Worm (Caenorhabditis elegans) whole organism, late embryonic: ENCODE results near the gene aqp-8.

Experiments used
- C08G9.2 ChIP-seq: sonication (generic microtip); optimal IDR thresholded peaks from 2 replicates; lab custom pipeline; 2016; ENCODE audit warnings: mild to moderate bottlenecking, missing genetic modification characterization, moderate library complexity, missing compliant biosample characterization
- C38D4.7 ChIP-seq: fragments of 200-800 bp; sonication (Bioruptor generic); optimal IDR thresholded peaks from 2 replicates; lab custom pipeline; 2018; ENCODE audit warnings: mild to moderate bottlenecking, missing genetic modification characterization, moderate library complexity, missing compliant biosample characterization
- K02D7.2 ChIP-seq: sonication (generic microtip); optimal IDR thresholded peaks from 2 replicates; lab custom pipeline; 2017; ENCODE audit warnings: mild to moderate bottlenecking, missing genetic modification characterization, missing compliant biosample characterization
- K09A11.1 ChIP-seq: sonication (generic microtip); optimal IDR thresholded peaks from 2 replicates; lab custom pipeline; 2017; ENCODE audit warnings: antibody characterized with exemption, mild to moderate bottlenecking, missing genetic modification characterization, missing compliant biosample characterization; ENCODE audit not compliant: insufficient read depth
- ahr-1 ChIP-seq: sonication (generic microtip); optimal IDR thresholded peaks from 2 replicates; lab custom pipeline; 2016; ENCODE audit warnings: missing genetic modification characterization, missing compliant biosample characterization
- ama-1 ChIP-seq: fragments of 150-350 bp; optimal IDR thresholded peaks from 2 replicates; lab custom pipeline; 2014
- ceh-14 ChIP-seq: sonication (generic microtip); optimal IDR thresholded peaks from 2 replicates; lab custom pipeline; 2016; ENCODE audit warnings: missing genotype, missing genetic modification characterization, missing compliant biosample characterization
- ceh-18 ChIP-seq: sonication (generic microtip); optimal IDR thresholded peaks from 2 replicates; lab custom pipeline; 2016; ENCODE audit warnings: missing genetic modification characterization, missing compliant biosample characterization
- ceh-19 ChIP-seq: fragments of 200-800 bp; sonication (Bioruptor generic); optimal IDR thresholded peaks from 2 replicates; lab custom pipeline; 2018; ENCODE audit warnings: mild to moderate bottlenecking, missing genetic modification characterization, missing compliant biosample characterization
- ceh-31 ChIP-seq: sonication (generic microtip); optimal IDR thresholded peaks from 2 replicates; lab custom pipeline; 2016; ENCODE audit warnings: missing genetic modification characterization, missing compliant biosample characterization
- ceh-34 ChIP-seq: sonication (generic microtip); optimal IDR thresholded peaks from 2 replicates; lab custom pipeline; 2016; ENCODE audit warnings: mild to moderate bottlenecking, missing genetic modification characterization, missing compliant biosample characterization
- ceh-48 ChIP-seq: sonication (generic microtip); optimal IDR thresholded peaks from 2 replicates; lab custom pipeline; 2016; ENCODE audit warnings: missing genetic modification characterization, inconsistent platforms, missing compliant biosample characterization
- elt-2 ChIP-seq: sonication (generic microtip); optimal IDR thresholded peaks from 2 replicates; lab custom pipeline; 2016; ENCODE audit warnings: missing genetic modification reagents, missing genetic modification characterization, missing compliant biosample characterization
- elt-4 ChIP-seq: sonication (generic microtip); optimal IDR thresholded peaks from 2 replicates; lab custom pipeline; 2016; ENCODE audit warnings: missing genetic modification characterization, missing compliant biosample characterization
- eyg-1 ChIP-seq: sonication (generic microtip); optimal IDR thresholded peaks from 2 replicates; lab custom pipeline; 2016; ENCODE audit warnings: missing genotype, missing genetic modification characterization, missing compliant biosample characterization
- fax-1 ChIP-seq: sonication (generic microtip); optimal IDR thresholded peaks from 2 replicates; lab custom pipeline; 2016; ENCODE audit warnings: missing genotype, missing genetic modification characterization, missing compliant biosample characterization
- fkh-10 ChIP-seq: fragments of 150-350 bp; optimal IDR thresholded peaks from 2 replicates; lab custom pipeline; 2014; ENCODE audit warnings: missing biosample characterization, missing genetic modification reagents, missing genetic modification characterization
- fkh-6 ChIP-seq: sonication (generic microtip); optimal IDR thresholded peaks from 2 replicates; lab custom pipeline; 2016; ENCODE audit warnings: missing genetic modification characterization, missing compliant biosample characterization
- gmeb-2 ChIP-seq: sonication (generic microtip); optimal IDR thresholded peaks from 2 replicates; lab custom pipeline; 2016; ENCODE audit warnings: missing genetic modification characterization, inconsistent platforms, missing compliant biosample characterization
- hlh-15 ChIP-seq: sonication (generic microtip); optimal IDR thresholded peaks from 2 replicates; lab custom pipeline; 2016; ENCODE audit warnings: missing genetic modification characterization, missing compliant biosample characterization
- hlh-30 ChIP-seq: sonication (generic microtip); optimal IDR thresholded peaks from 2 replicates; lab custom pipeline; 2017; ENCODE audit warnings: antibody characterized with exemption, missing genetic modification characterization, missing compliant biosample characterization; ENCODE audit not compliant: insufficient read depth
- hlh-8 ChIP-seq: sonication (generic microtip); optimal IDR thresholded peaks from 2 replicates; lab custom pipeline; 2016; ENCODE audit warnings: missing genotype, missing genetic modification characterization, missing compliant biosample characterization
- lin-11 ChIP-seq: fragments of 200-800 bp; sonication (Bioruptor generic); optimal IDR thresholded peaks from 2 replicates; lab custom pipeline; 2018; ENCODE audit warnings: mild to moderate bottlenecking, missing genetic modification characterization, missing compliant biosample characterization
- madf-2 ChIP-seq: sonication (generic microtip); optimal IDR thresholded peaks from 2 replicates; lab custom pipeline; 2017; ENCODE audit warnings: missing genetic modification characterization, missing compliant biosample characterization
- mec-3 ChIP-seq: sonication (generic microtip); optimal IDR thresholded peaks from 2 replicates; lab custom pipeline; 2016; ENCODE audit warnings: borderline replicate concordance, missing genetic modification characterization, missing compliant biosample characterization
- nfya-1 ChIP-seq: sonication (generic microtip); optimal IDR thresholded peaks from 2 replicates; lab custom pipeline; 2017; ENCODE audit warnings: missing genetic modification characterization, mild to moderate bottlenecking, missing compliant biosample characterization, antibody characterized with exemption, moderate library complexity
- nhr-11 ChIP-seq: fragments of 150-350 bp; optimal IDR thresholded peaks from 2 replicates; lab custom pipeline; 2014; ENCODE audit warnings: missing biosample characterization, missing genetic modification characterization
- npax-4 ChIP-seq: sonication (generic microtip); optimal IDR thresholded peaks from 2 replicates; lab custom pipeline; 2016; ENCODE audit warnings: missing genetic modification characterization, missing compliant biosample characterization
- pha-2 ChIP-seq: sonication (generic microtip); optimal IDR thresholded peaks from 2 replicates; lab custom pipeline; 2017; ENCODE audit warnings: mild to moderate bottlenecking, missing genetic modification characterization, missing compliant biosample characterization
- pha-4 ChIP-seq: fragments of 150-350 bp; optimal IDR thresholded peaks from 2 replicates; lab custom pipeline; 2018; ENCODE audit warnings: missing biosample characterization, missing genetic modification reagents, missing genetic modification characterization
- pqm-1 ChIP-seq: sonication (generic microtip); optimal IDR thresholded peaks from 2 replicates; lab custom pipeline; 2016; ENCODE audit warnings: missing genetic modification characterization, missing compliant biosample characterization
- ref-2 ChIP-seq: sonication (generic microtip); optimal IDR thresholded peaks from 2 replicates; lab custom pipeline; 2016; ENCODE audit warnings: missing genetic modification characterization, missing compliant biosample characterization
- rnt-1 ChIP-seq: sonication (generic microtip); optimal IDR thresholded peaks from 2 replicates; lab custom pipeline; 2016; ENCODE audit warnings: missing genetic modification characterization, missing compliant biosample characterization
- sox-4 ChIP-seq: sonication (generic microtip); optimal IDR thresholded peaks from 2 replicates; lab custom pipeline; 2017; ENCODE audit warnings: mild to moderate bottlenecking, missing genetic modification characterization, inconsistent platforms, missing compliant biosample characterization
- tbx-2 ChIP-seq: sonication (generic microtip); optimal IDR thresholded peaks from 2 replicates; lab custom pipeline; 2016; ENCODE audit warnings: missing genetic modification characterization, missing compliant biosample characterization
- tbx-7 ChIP-seq: sonication (generic microtip); optimal IDR thresholded peaks from 2 replicates; lab custom pipeline; 2016; ENCODE audit warnings: missing genotype, missing genetic modification characterization, missing compliant biosample characterization
- ttx-3 ChIP-seq: sonication (generic microtip); optimal IDR thresholded peaks from 2 replicates; lab custom pipeline; 2016; ENCODE audit warnings: missing genetic modification reagents, missing genetic modification characterization, missing compliant biosample characterization
- unc-3 ChIP-seq, 2 experiments: fragments of 200-800 bp in 1 of 2; sonication (Bioruptor generic) in 1 of 2; sonication (generic microtip) in 1 of 2; conservative IDR thresholded peaks in 1 of 2; optimal IDR thresholded peaks in 1 of 2; 2 replicates each; pipeline versions ENCODE4 v1.3.6 to Lab custom; 2016 to 2022; ENCODE audit warnings: missing compliant biosample characterization in 2 of 2, missing genetic modification characterization in 2 of 2, missing genetic modification reagents in 1 of 2
- unc-42 ChIP-seq: sonication (generic microtip); optimal IDR thresholded peaks from 2 replicates; lab custom pipeline; 2016; ENCODE audit warnings: missing genotype, missing genetic modification characterization, missing compliant biosample characterization
- zip-5 ChIP-seq: sonication (generic microtip); optimal IDR thresholded peaks from 2 replicates; lab custom pipeline; 2016; ENCODE audit warnings: missing genetic modification characterization, missing compliant biosample characterization

Gene aqp-8

ce11 chrX:4727388-4727787 lies 22.6 kb upstream of the aqp-8 start, which contains the start of gene acc-3 (continued):
- TF ChIP-seq nfya-1 (tag; lab: Kevin White, UChicago) (no peak), mec-3 (tag; lab: Kevin White, UChicago) (no peak)
- TF ChIP-seq, all 69 proteins: peak for 0

DNA sequence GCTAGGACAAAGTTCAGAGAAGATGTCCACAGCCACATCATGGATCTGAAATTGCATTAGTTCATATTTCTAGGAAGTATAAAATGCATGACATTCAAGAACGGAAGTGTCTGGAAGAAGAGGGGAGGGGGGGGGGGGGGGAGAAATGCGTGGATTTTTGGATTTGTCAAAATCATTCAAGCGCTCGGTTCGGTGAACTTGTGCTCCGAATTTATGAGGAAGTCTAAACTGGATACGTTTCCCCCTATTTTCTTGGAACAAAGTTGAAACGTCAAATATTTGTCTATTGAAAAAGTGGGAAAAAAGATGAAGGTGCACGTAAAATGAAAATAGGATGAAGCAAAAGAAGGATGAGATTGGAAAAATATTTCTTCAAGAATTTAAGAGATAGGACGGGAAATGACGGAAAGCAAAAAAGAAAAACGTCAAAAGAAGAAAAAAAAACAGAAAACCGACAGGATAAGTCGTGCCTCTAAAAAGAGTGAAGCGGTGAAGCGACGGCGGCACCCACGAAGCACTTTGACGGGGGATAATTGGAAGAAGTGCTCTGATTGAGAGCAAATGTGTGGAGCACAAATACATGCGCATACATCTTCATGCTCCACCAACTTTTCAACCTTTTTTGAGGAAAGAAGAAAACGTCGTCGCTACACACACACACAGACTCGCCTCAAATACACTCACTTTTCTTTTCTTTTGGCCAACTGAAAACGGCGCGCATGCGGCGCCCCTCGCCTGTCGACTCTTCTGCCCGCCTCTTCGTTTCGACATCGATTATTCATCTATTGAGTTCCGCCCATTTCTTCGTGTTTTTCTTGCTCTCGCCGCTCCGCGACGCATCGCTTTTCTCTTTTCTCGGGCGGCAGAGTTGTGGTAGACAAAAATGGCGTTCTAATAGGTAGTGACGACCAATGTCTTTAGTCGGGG lies 16.1 kb upstream of the aqp-8 start, which contains the start of gene F55D10.4:
Gene F55D10.4 (minus strand): TSS at position 51 of the 927 bp plus-strand sequence.
- TF ChIP-seq ceh-48 (tag; lab: Kevin White, UChicago) (peak; percentile 2), hlh-30 (tag; lab: Kevin White, UChicago) (no peak), unc-42 (tag; lab: Kevin White, UChicago) (peak; percentile 80), rnt-1 (no peak), hlh-8 (no peak), hlh-15 (no peak), ceh-31 (tag; lab: Kevin White, UChicago) (peak; percentile 45), ceh-14 (tag; lab: Kevin White, UChicago) (peak; percentile 13), C38D4.7 (GFP tag; lab: Kevin White, UChicago) (no peak)

DNA sequence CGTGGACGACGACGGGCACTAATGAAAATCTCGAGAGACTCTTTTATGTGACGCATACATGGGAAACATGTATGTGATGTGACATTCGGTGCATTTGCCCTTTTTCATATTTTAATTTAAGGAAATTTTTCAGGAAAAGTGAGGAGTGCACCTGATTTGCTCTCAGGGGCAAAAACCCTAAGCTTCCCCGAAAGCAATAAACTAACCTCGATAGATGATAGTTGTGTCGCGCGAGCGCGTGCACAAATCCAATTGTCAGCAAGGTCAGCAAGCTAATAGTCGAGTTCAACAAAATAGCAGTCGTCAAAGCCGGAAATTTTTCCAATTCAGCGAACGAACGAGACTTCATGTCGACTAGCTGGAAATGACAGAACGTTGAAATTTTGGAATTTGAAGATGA lies 13.3 kb upstream of the aqp-8 start:
- peak; percentile 72 for TF ChIP-seq unc-42 (tag; lab: Kevin White, UChicago)
- TF ChIP-seq madf-2 (tag; lab: Kevin White, UChicago): no peak
- TF ChIP-seq pqm-1: no peak
- TF ChIP-seq hlh-15: no peak

ce11 chrX:4715107-4715506 lies 10.3 kb upstream of the aqp-8 start, which contains the start of gene rpl-25.1:
TSS of gene rpl-25.1 (plus strand) at chrX:4715178.
- TF ChIP-seq elt-2 (no peak), lin-11 (no peak)

- TF ChIP-seq fkh-10: no peak
- peak; percentile 16 for TF ChIP-seq K09A11.1
- no peak for TF ChIP-seq tbx-7
- TF ChIP-seq K02D7.2 (tag; lab: Kevin White, UChicago): no peak
- peak; percentile 91 for TF ChIP-seq tbx-2 (tag; lab: Kevin White, UChicago)
- peak; percentile 81 for TF ChIP-seq ceh-34
- TF ChIP-seq eyg-1 (tag; lab: Kevin White, UChicago): peak; percentile 35
- TF ChIP-seq ceh-18: peak; percentile 85
- TF ChIP-seq hlh-30 (tag; lab: Kevin White, UChicago): peak; percentile 83
- peak; percentile 26 for TF ChIP-seq C08G9.2
- TF ChIP-seq nfya-1 (tag; lab: Kevin White, UChicago): peak; percentile 91
- TF ChIP-seq elt-4 (tag; lab: Kevin White, UChicago): no peak
- no peak for TF ChIP-seq ttx-3 (tag; lab: Kevin White, UChicago)
- peak; percentile 44 for TF ChIP-seq ceh-48 (tag; lab: Kevin White, UChicago)
- TF ChIP-seq ama-1: no peak
- TF ChIP-seq unc-3 (GFP tag; conservative IDR thresholded peaks at IDR 0.05; lab: Robert Waterston, UW): no peak
- TF ChIP-seq unc-3 (tag; optimal IDR thresholded peaks at IDR 0.05; lab: Kevin White, UChicago): peak; percentile 45
- no peak for TF ChIP-seq zip-5 (tag; lab: Kevin White, UChicago)
- TF ChIP-seq fax-1: no peak
- no peak for TF ChIP-seq sox-4 (tag; lab: Kevin White, UChicago)
- peak; percentile 66 for TF ChIP-seq hlh-8
- TF ChIP-seq fkh-6 (tag; lab: Kevin White, UChicago): peak; percentile 23
- TF ChIP-seq nhr-11 (tag; lab: Kevin White, UChicago): no peak
- no peak for TF ChIP-seq pha-2 (tag; lab: Kevin White, UChicago)
- peak; percentile 87 for TF ChIP-seq ref-2
- peak; percentile 86 for TF ChIP-seq unc-42 (tag; lab: Kevin White, UChicago)
- peak; percentile 68 for TF ChIP-seq pqm-1
- TF ChIP-seq gmeb-2 (tag; lab: Kevin White, UChicago): peak; percentile 27
- TF ChIP-seq ceh-19 (GFP tag; lab: Kevin White, UChicago): peak; percentile 54
- no peak for TF ChIP-seq npax-4
- TF ChIP-seq pha-4: no peak
- peak; percentile 73 for TF ChIP-seq rnt-1
- peak; percentile 68 for TF ChIP-seq elt-2
- TF ChIP-seq ahr-1 (tag; lab: Kevin White, UChicago): no peak
These were observed 7.0 kb upstream of the aqp-8 start, which contains the start of the genes dnj-14 and glit-1 for ce11 chrX:4711698-4712329. TSS of gene dnj-14 (minus strand) at chrX:4711748. TSS of gene glit-1 (plus strand) at chrX:4712279.
